Fruit fly (Drosophila melanogaster): ENCODE results near the gene nej.

Gene nej

DNA sequence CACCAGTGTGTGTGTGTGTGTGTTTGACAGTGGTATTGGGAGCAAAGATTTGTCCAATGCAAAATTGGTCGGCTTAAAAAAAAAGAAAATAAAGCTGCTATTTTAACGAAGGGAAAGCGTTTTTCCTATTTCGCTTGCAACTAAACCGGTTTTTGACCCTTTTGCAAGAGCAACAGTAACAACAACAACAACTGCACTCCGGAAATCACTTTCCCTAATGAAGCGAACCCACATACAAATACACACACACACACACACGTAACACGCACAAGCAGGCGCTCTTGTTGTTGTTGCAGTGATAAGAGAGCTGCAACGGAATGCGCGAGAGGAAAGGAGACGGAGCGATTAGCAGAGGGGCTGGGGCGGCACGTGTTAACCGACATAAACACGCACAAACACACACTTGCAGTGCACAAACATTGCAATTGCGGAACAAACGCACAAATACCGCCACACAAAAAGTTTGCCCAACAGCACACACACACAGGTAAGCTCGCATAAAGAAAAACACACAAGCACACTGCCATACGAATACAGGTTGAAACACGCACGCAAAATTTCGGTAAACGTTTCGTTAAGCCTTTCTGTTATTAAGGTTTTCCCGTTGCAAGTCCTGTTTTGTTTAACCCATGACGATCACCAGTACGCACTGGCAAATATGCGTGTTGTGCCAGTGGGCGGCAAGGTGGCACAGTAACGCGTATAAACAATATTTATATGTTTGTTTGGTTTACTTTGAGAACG is 28.6 kb downstream of the nej start (continued):
- TF ChIP-seq CG14050 (GFP tag; IDR thresholded peaks at IDR 0.05), result no peak
- TF ChIP-seq CG3995 (GFP tag; optimal IDR thresholded peaks at IDR 0.05), result no peak
- peak; percentile 96 for TF ChIP-seq cg (GFP tag; optimal IDR thresholded peaks at IDR 0.05)
- TF ChIP-seq Lim3 (GFP tag; IDR thresholded peaks at IDR 0.05), result no peak
- TF ChIP-seq Mes4 (GFP tag; optimal IDR thresholded peaks at IDR 0.05), result no peak
- TF ChIP-seq jing (GFP tag; optimal IDR thresholded peaks at IDR 0.05), result no peak
- no peak for TF ChIP-seq D (optimal IDR thresholded peaks at IDR 0.05)
- peak; percentile 9 for TF ChIP-seq D (GFP tag; optimal IDR thresholded peaks at IDR 0.05)
- peak; percentile 5 for TF ChIP-seq nau (GFP tag; optimal IDR thresholded peaks at IDR 0.05)
- no peak for TF ChIP-seq ttk (GFP tag; IDR thresholded peaks at IDR 0.05)
- TF ChIP-seq kni (GFP tag; optimal IDR thresholded peaks at IDR 0.05), result peak; percentile 83
- no peak for TF ChIP-seq Dbx (GFP tag; IDR thresholded peaks at IDR 0.05)
- TF ChIP-seq maf-S (GFP tag; optimal IDR thresholded peaks at IDR 0.05), result no peak
- TF ChIP-seq hkb (optimal IDR thresholded peaks at IDR 0.05), result no peak
- no peak for TF ChIP-seq hkb (GFP tag; IDR thresholded peaks at IDR 0.05)
- TF ChIP-seq CG6813 (GFP tag; optimal IDR thresholded peaks at IDR 0.05), result no peak
- TF ChIP-seq nerfin-1 (tag; optimal IDR thresholded peaks at IDR 0.05), result peak; percentile 99
- no peak for TF ChIP-seq BEAF-32 (GFP tag; optimal IDR thresholded peaks at IDR 0.05)
- 0 out of 3 replicates have a peak, but pooled peaks have one; percentile 24 for TF ChIP-seq Optix (GFP tag; IDR thresholded peaks at IDR 0.05)
- TF ChIP-seq CG4854 (GFP tag; optimal IDR thresholded peaks at IDR 0.05), result no peak
- TF ChIP-seq CG11085 (GFP tag; IDR thresholded peaks at IDR 0.05), result no peak
- TF ChIP-seq CG17361 (GFP tag; IDR thresholded peaks at IDR 0.05), result 0 out of 3 replicates have a peak, but pooled peaks have one; percentile 7
- TF ChIP-seq scrt (GFP tag; optimal IDR thresholded peaks at IDR 0.05), result no peak
- TF ChIP-seq CG1832 (GFP tag; optimal IDR thresholded peaks at IDR 0.05), result peak; percentile 55
- no peak for TF ChIP-seq CG9817 (tag; optimal IDR thresholded peaks at IDR 0.05)
- no peak; the same call in 1 of the 2 replicates for TF ChIP-seq Bgb (GFP tag; IDR thresholded peaks at IDR 0.05; ENCODE audit: partially characterized antibody)
- TF ChIP-seq dmrt99B (tag; optimal IDR thresholded peaks at IDR 0.05), result no peak
- TF ChIP-seq exex (tag; optimal IDR thresholded peaks at IDR 0.05), result no peak
- no peak for TF ChIP-seq CG30020 (tag; optimal IDR thresholded peaks at IDR 0.05)
- no peak for TF ChIP-seq tap (tag; optimal IDR thresholded peaks at IDR 0.05)
- TF ChIP-seq ro (GFP tag; IDR thresholded peaks at IDR 0.05), result no peak
- peak; percentile 47; the same call in 1 of the 2 replicates for TF ChIP-seq aop (GFP tag; IDR thresholded peaks at IDR 0.05)
- no peak for TF ChIP-seq Atf-2 (GFP tag; optimal IDR thresholded peaks at IDR 0.05)
- TF ChIP-seq CG32532 (GFP tag; IDR thresholded peaks at IDR 0.05), result no peak
- TF ChIP-seq CG4820 (GFP tag; optimal IDR thresholded peaks at IDR 0.05), result no peak
- no peak for TF ChIP-seq trh (GFP tag; optimal IDR thresholded peaks at IDR 0.05)
- TF ChIP-seq NfI (GFP tag; optimal IDR thresholded peaks at IDR 0.05), result no peak
- TF ChIP-seq CG12071 (GFP tag; optimal IDR thresholded peaks at IDR 0.05), result no peak
- TF ChIP-seq prd (optimal IDR thresholded peaks at IDR 0.05), result no peak
- 0 out of 3 replicates have a peak, but pooled peaks have one; percentile 14 for TF ChIP-seq prd (GFP tag; IDR thresholded peaks at IDR 0.05)
- TF ChIP-seq NC2α (GFP tag; optimal IDR thresholded peaks at IDR 0.05), result no peak
- no peak for TF ChIP-seq HmgZ (tag; optimal IDR thresholded peaks at IDR 0.05)
- TF ChIP-seq wor (GFP tag; IDR thresholded peaks at IDR 0.05), result no peak
- 0 out of 3 replicates have a peak, but pooled peaks have one; percentile 12 for TF ChIP-seq row (GFP tag; IDR thresholded peaks at IDR 0.05)
- no peak for TF ChIP-seq inv (GFP tag; IDR thresholded peaks at IDR 0.05; ENCODE audit: partially characterized antibody)
- TF ChIP-seq sd (tag; optimal IDR thresholded peaks at IDR 0.05), result peak; percentile 79
- no peak for TF ChIP-seq sim (GFP tag; IDR thresholded peaks at IDR 0.05)
- no peak for TF ChIP-seq Abd-B (GFP tag; optimal IDR thresholded peaks at IDR 0.05)
- no peak for TF ChIP-seq h (optimal IDR thresholded peaks at IDR 0.05)
- TF ChIP-seq CrebB (tag; optimal IDR thresholded peaks at IDR 0.05), result no peak
- TF ChIP-seq chm (GFP tag; IDR thresholded peaks at IDR 0.05), result peak; percentile 30; the same call in 1 of the 2 replicates

Data from whole organism, embryonic.